Worm (Caenorhabditis elegans) whole organism, L2 larva: Measurements from ENCODE around the gene prdh-1.

Experiments
- C34F6.9 ChIP-seq: fragments of 150-350 bp; optimal IDR thresholded peaks from 2 replicates; lab custom pipeline; 2014; ENCODE audit warnings: missing biosample characterization, missing genetic modification characterization
- F13H6.1 ChIP-seq: sonication (generic microtip); optimal IDR thresholded peaks from 2 replicates; lab custom pipeline; 2016; ENCODE audit warnings: missing genetic modification characterization, missing compliant biosample characterization
- R02D3.7 ChIP-seq: fragments of 150-350 bp; optimal IDR thresholded peaks from 2 replicates; lab custom pipeline; 2014; ENCODE audit warnings: missing biosample characterization, missing genetic modification characterization
- aly-2 ChIP-seq: fragments of 150-350 bp; optimal IDR thresholded peaks from 2 replicates; lab custom pipeline; 2014; ENCODE audit warnings: missing biosample characterization, missing genetic modification characterization
- blmp-1 ChIP-seq: sonication (generic microtip); optimal IDR thresholded peaks from 2 replicates; lab custom pipeline; 2017; ENCODE audit warnings: missing genetic modification characterization, mild to moderate bottlenecking, missing compliant biosample characterization, antibody characterized with exemption, moderate library complexity; ENCODE audit not compliant: insufficient read depth
- ceh-16 ChIP-seq: fragments of 150-350 bp; optimal IDR thresholded peaks from 2 replicates; lab custom pipeline; 2014; ENCODE audit warnings: missing biosample characterization, missing genetic modification characterization
- ceh-82 ChIP-seq: fragments of 150-350 bp; optimal IDR thresholded peaks from 2 replicates; lab custom pipeline; 2014; ENCODE audit warnings: missing biosample characterization, missing genetic modification characterization
- crh-2 ChIP-seq: sonication (generic microtip); optimal IDR thresholded peaks from 2 replicates; lab custom pipeline; 2017; ENCODE audit warnings: missing biosample characterization, missing genetic modification characterization
- egl-27 ChIP-seq: sonication (generic microtip); optimal IDR thresholded peaks from 3 replicates; lab custom pipeline; 2017; ENCODE audit warnings: missing biosample characterization, missing genetic modification reagents, missing genetic modification characterization
- elt-1 ChIP-seq: fragments of 150-350 bp; optimal IDR thresholded peaks from 2 replicates; lab custom pipeline; 2014; ENCODE audit warnings: missing biosample characterization, missing genetic modification characterization
- elt-3 ChIP-seq: sonication (generic microtip); optimal IDR thresholded peaks from 2 replicates; lab custom pipeline; 2017; ENCODE audit warnings: missing biosample characterization, missing genetic modification characterization
- gmeb-1 ChIP-seq: fragments of 150-350 bp; optimal IDR thresholded peaks from 2 replicates; lab custom pipeline; 2014; ENCODE audit warnings: missing biosample characterization, missing genetic modification characterization
- lin-11 ChIP-seq: fragments of 150-350 bp; sonication (generic microtip); optimal IDR thresholded peaks from 2 replicates; lab custom pipeline; 2014; ENCODE audit warnings: missing biosample characterization, missing genetic modification characterization, inconsistent platforms, mixed read lengths
- lin-13 ChIP-seq: fragments of 150-350 bp; optimal IDR thresholded peaks from 2 replicates; lab custom pipeline; 2014; ENCODE audit warnings: missing biosample characterization, missing genetic modification reagents, missing genetic modification characterization
- lin-39 ChIP-seq: fragments of 150-350 bp; optimal IDR thresholded peaks from 2 replicates; lab custom pipeline; 2014; ENCODE audit warnings: missing biosample characterization, missing genetic modification reagents, missing genetic modification characterization
- lsy-2 ChIP-seq, 2 experiments: fragments of 150-350 bp in 1 of 2; sonication (generic microtip) in 1 of 2; optimal IDR thresholded peaks; 2 replicates each; lab custom pipeline; 2014 to 2017; ENCODE audit warnings: missing biosample characterization in 2 of 2, missing genetic modification characterization in 2 of 2
- mbf-1 ChIP-seq: sonication (generic microtip); optimal IDR thresholded peaks from 2 replicates; lab custom pipeline; 2017; ENCODE audit warnings: missing biosample characterization, missing genetic modification characterization
- mdl-1 ChIP-seq, 2 experiments: fragments of 150-350 bp in 1 of 2; sonication (generic microtip) in 1 of 2; optimal IDR thresholded peaks; 2 replicates each; lab custom pipeline; 2017; ENCODE audit warnings: missing biosample characterization in 2 of 2, missing genetic modification characterization in 2 of 2
- nhr-10 ChIP-seq: sonication (generic microtip); optimal IDR thresholded peaks from 2 replicates; lab custom pipeline; 2017; ENCODE audit warnings: missing biosample characterization, missing genetic modification characterization
- nhr-12 ChIP-seq: fragments of 150-350 bp; optimal IDR thresholded peaks from 2 replicates; lab custom pipeline; 2014; ENCODE audit warnings: missing biosample characterization, missing genetic modification characterization
- nhr-129 ChIP-seq: fragments of 150-350 bp; optimal IDR thresholded peaks from 2 replicates; lab custom pipeline; 2014; ENCODE audit warnings: missing biosample characterization, missing genetic modification characterization
- nhr-21 ChIP-seq: fragments of 150-350 bp; optimal IDR thresholded peaks from 2 replicates; lab custom pipeline; 2014; ENCODE audit warnings: missing biosample characterization, missing genetic modification characterization
- nhr-23 ChIP-seq: fragments of 150-350 bp; optimal IDR thresholded peaks from 2 replicates; lab custom pipeline; 2014; ENCODE audit warnings: missing biosample characterization, missing genetic modification reagents, missing genetic modification characterization
- nhr-237 ChIP-seq: fragments of 150-350 bp; optimal IDR thresholded peaks from 2 replicates; lab custom pipeline; 2014; ENCODE audit warnings: missing biosample characterization, missing genetic modification characterization
- nhr-25 ChIP-seq: fragments of 150-350 bp; sonication (generic microtip); optimal IDR thresholded peaks from 3 replicates; lab custom pipeline; 2014; ENCODE audit warnings: missing biosample characterization, missing genetic modification characterization
- nhr-6 ChIP-seq: fragments of 150-350 bp; optimal IDR thresholded peaks from 2 replicates; lab custom pipeline; 2014; ENCODE audit warnings: missing biosample characterization, missing genetic modification characterization
- peb-1 ChIP-seq: fragments of 150-350 bp; optimal IDR thresholded peaks from 2 replicates; lab custom pipeline; 2014; ENCODE audit warnings: missing biosample characterization, missing genetic modification characterization
- sem-4 ChIP-seq: fragments of 150-350 bp; optimal IDR thresholded peaks from 2 replicates; lab custom pipeline; 2014; ENCODE audit warnings: missing biosample characterization, missing genetic modification reagents, missing genetic modification characterization
- skn-1 ChIP-seq: sonication (generic microtip); optimal IDR thresholded peaks from 2 replicates; lab custom pipeline; 2017; ENCODE audit warnings: missing biosample characterization, missing genetic modification characterization
- sma-3 ChIP-seq: sonication (generic microtip); optimal IDR thresholded peaks from 2 replicates; lab custom pipeline; 2016; ENCODE audit warnings: missing genetic modification reagents, missing genetic modification characterization, missing compliant biosample characterization
- sma-9 ChIP-seq, 2 experiments: fragments of 150-350 bp in 1 of 2; sonication (generic microtip) in 1 of 2; optimal IDR thresholded peaks; 2 replicates each; lab custom pipeline; 2014 to 2016; ENCODE audit warnings: missing genetic modification characterization in 2 of 2, mild to moderate bottlenecking in 1 of 2, missing biosample characterization in 1 of 2, missing compliant biosample characterization in 1 of 2, missing genetic modification reagents in 1 of 2, moderate library complexity in 1 of 2
- snpc-4 ChIP-seq: fragments of 150-350 bp; optimal IDR thresholded peaks from 2 replicates; lab custom pipeline; 2014; ENCODE audit warnings: missing biosample characterization, missing genetic modification characterization
- unc-55 ChIP-seq: fragments of 150-350 bp; sonication (generic microtip); optimal IDR thresholded peaks from 3 replicates; lab custom pipeline; 2014; ENCODE audit warnings: missing biosample characterization, missing genetic modification reagents, missing genetic modification characterization
- unc-62 ChIP-seq: fragments of 150-350 bp; optimal IDR thresholded peaks from 2 replicates; lab custom pipeline; 2014; ENCODE audit warnings: missing biosample characterization, missing genetic modification reagents, missing genetic modification characterization
- zag-1 ChIP-seq: fragments of 150-350 bp; optimal IDR thresholded peaks from 2 replicates; lab custom pipeline; 2014; ENCODE audit warnings: missing biosample characterization, missing genetic modification characterization
- ztf-11 ChIP-seq: sonication (generic microtip); optimal IDR thresholded peaks from 2 replicates; lab custom pipeline; 2017; ENCODE audit warnings: missing biosample characterization, missing genetic modification characterization
- ztf-4 ChIP-seq: fragments of 150-350 bp; optimal IDR thresholded peaks from 2 replicates; lab custom pipeline; 2014; ENCODE audit warnings: missing biosample characterization, missing genetic modification characterization

prdh-1 gene

ce11 chrIV:13912929-13913328, 36.5 kb upstream of the prdh-1 start, which contains the start of gene Y37A1A.2:
Y37A1A.2 (minus strand) TSS chrIV:13913029.
- no peak for TF ChIP-seq elt-3
- TF ChIP-seq gmeb-1 (tag; lab: Kevin White, UChicago), result no peak

- TF ChIP-seq lsy-2 (tag; optimal IDR thresholded peaks at IDR 0.05; lab: Kevin White, UChicago), result peak in 1 of 2 experiments; percentile 2
- no peak for TF ChIP-seq C34F6.9 (tag; lab: Kevin White, UChicago)
- no peak for TF ChIP-seq ztf-11 (tag; lab: Kevin White, UChicago)
- no peak for TF ChIP-seq ceh-16 (tag; lab: Kevin White, UChicago)
- TF ChIP-seq sma-9 (GFP tag; optimal IDR thresholded peaks at IDR 0.05; lab: Kevin White, UChicago), result peak; percentile 61
- no peak for TF ChIP-seq sma-9 (tag; optimal IDR thresholded peaks at IDR 0.05; lab: Kevin White, UChicago)
- TF ChIP-seq nhr-6 (tag; lab: Kevin White, UChicago), result no peak
- peak; percentile 48 for TF ChIP-seq ztf-4
- no peak for TF ChIP-seq nhr-237 (tag; lab: Kevin White, UChicago)
- TF ChIP-seq sma-3 (GFP tag; lab: Kevin White, UChicago), result peak; percentile 73
- peak; percentile 60 for TF ChIP-seq nhr-129 (tag; lab: Kevin White, UChicago)
- TF ChIP-seq crh-2 (tag; lab: Kevin White, UChicago), result peak; percentile 27
- TF ChIP-seq nhr-25, result peak; percentile 78
- TF ChIP-seq nhr-21 (tag; lab: Kevin White, UChicago), result peak; percentile 14
- peak; percentile 96 for TF ChIP-seq blmp-1 (tag; lab: Kevin White, UChicago)
Observed at ce11 chrIV:13910931-13911330, 34.5 kb upstream of the prdh-1 start.

- TF ChIP-seq mbf-1 (tag; lab: Kevin White, UChicago) (no peak), egl-27 (tag; lab: Kevin White, UChicago) (no peak), skn-1 (tag; lab: Kevin White, UChicago) (no peak), ztf-4 (no peak)
Observed at ce11 chrIV:13906369-13906768, 30.0 kb upstream of the prdh-1 start.

ce11 chrIV:13902774-13903173, 26.4 kb upstream of the prdh-1 start, which contains the start of gene Y37A1A.3:
Y37A1A.3 (minus strand) TSS chrIV:13902874.
- TF ChIP-seq blmp-1 (tag; lab: Kevin White, UChicago), result peak; percentile 4
- no peak for TF ChIP-seq crh-2 (tag; lab: Kevin White, UChicago)
- peak; percentile 22 for TF ChIP-seq nhr-25

- TF ChIP-seq snpc-4 (tag; lab: Kevin White, UChicago), result peak; percentile 96
- TF ChIP-seq lsy-2 (tag; optimal IDR thresholded peaks at IDR 0.05; lab: Kevin White, UChicago), result peak in 1 of 2 experiments; percentile 11
- TF ChIP-seq nhr-21 (tag; lab: Kevin White, UChicago), result no peak
- no peak for TF ChIP-seq nhr-23
- TF ChIP-seq lin-39, result no peak
- TF ChIP-seq sem-4 (tag; lab: Kevin White, UChicago), result no peak
- TF ChIP-seq ceh-82 (tag; lab: Kevin White, UChicago), result no peak
- no peak for TF ChIP-seq nhr-10 (tag; lab: Kevin White, UChicago)
- peak; percentile 37 for TF ChIP-seq nhr-129 (tag; lab: Kevin White, UChicago)
- no peak for TF ChIP-seq mdl-1 (tag; optimal IDR thresholded peaks at IDR 0.05; lab: Kevin White, UChicago)
- no peak for TF ChIP-seq zag-1 (tag; lab: Kevin White, UChicago)
- TF ChIP-seq nhr-12, result no peak
- no peak for TF ChIP-seq nhr-237 (tag; lab: Kevin White, UChicago)
- TF ChIP-seq unc-62 (GFP tag; lab: Kevin White, UChicago), result no peak
- no peak for TF ChIP-seq egl-27 (tag; lab: Kevin White, UChicago)
- no peak for TF ChIP-seq peb-1 (tag; lab: Kevin White, UChicago)
- TF ChIP-seq nhr-25, result no peak
- no peak for TF ChIP-seq nhr-6 (tag; lab: Kevin White, UChicago)
- no peak for TF ChIP-seq crh-2 (tag; lab: Kevin White, UChicago)
- no peak for TF ChIP-seq R02D3.7 (tag; lab: Kevin White, UChicago)
- TF ChIP-seq elt-1, result no peak
- TF ChIP-seq blmp-1 (tag; lab: Kevin White, UChicago), result no peak
- TF ChIP-seq aly-2 (tag; lab: Kevin White, UChicago), result no peak
- TF ChIP-seq lin-13, result peak; percentile 36
- TF ChIP-seq F13H6.1 (tag; lab: Kevin White, UChicago), result no peak
- no peak for TF ChIP-seq lin-11 (tag; lab: Kevin White, UChicago)
- TF ChIP-seq unc-55, result no peak
Observed at ce11 chrIV:13893103-13893502, 16.7 kb upstream of the prdh-1 start.
